Fruit fly (Drosophila melanogaster): ENCODE results near the gene CG15209.
A peak's percentile ranks its signal among the peaks of the same experiment; 100 is the strongest.

The CG15209 gene

dm6 chrX:10844807-10845206 is 2.8 kb downstream of the CG15209 start, which contains the start of gene CG32669:
Gene CG32669, minus strand, starts transcription at chrX:10845081.
- no peak for TF ChIP-seq N (GFP tag; optimal IDR thresholded peaks at IDR 0.05)

dm6 chrX:10845256-10845655 is 3.3 kb downstream of the CG15209 start:
- TF ChIP-seq GATAd (GFP tag; optimal IDR thresholded peaks at IDR 0.05) = no peak
- no peak for TF ChIP-seq Rel (GFP tag; optimal IDR thresholded peaks at IDR 0.05)
- peak; percentile 33 for TF ChIP-seq Rel (tag; optimal IDR thresholded peaks at IDR 0.05)

- TF ChIP-seq psq (GFP tag; optimal IDR thresholded peaks at IDR 0.05) (peak; percentile 8), CG9705 (GFP tag; optimal IDR thresholded peaks at IDR 0.05) (no peak), HLH106 (tag; optimal IDR thresholded peaks at IDR 0.05) (peak; percentile 57), dl (GFP tag; optimal IDR thresholded peaks at IDR 0.05; ENCODE audit: insufficient read depth in 1 of 2, partially characterized antibody in 2 of 2) (no peak), Jra (GFP tag; optimal IDR thresholded peaks at IDR 0.05) (no peak), sage (GFP tag; optimal IDR thresholded peaks at IDR 0.05) (no peak), tai (GFP tag; optimal IDR thresholded peaks at IDR 0.05) (no peak), h (GFP tag; optimal IDR thresholded peaks at IDR 0.05) (peak; percentile 53), rgr (GFP tag; optimal IDR thresholded peaks at IDR 0.05) (peak; percentile 51), fru (GFP tag; optimal IDR thresholded peaks at IDR 0.05) (peak; percentile 28), Mio (GFP tag; optimal IDR thresholded peaks at IDR 0.05) (no peak), pan (optimal IDR thresholded peaks at IDR 0.05) (no peak), Dif (GFP tag; optimal IDR thresholded peaks at IDR 0.05; ENCODE audit: partially characterized antibody) (no peak), foxo (GFP tag; optimal IDR thresholded peaks at IDR 0.05) (peak in 1 of 2 experiments; percentile 31), woc (GFP tag; optimal IDR thresholded peaks at IDR 0.05) (peak; percentile 71), Hr78 (GFP tag; optimal IDR thresholded peaks at IDR 0.05) (no peak), Hr83 (GFP tag; optimal IDR thresholded peaks at IDR 0.05; ENCODE audit: poor library complexity, severe bottlenecking) (no peak), Myc (optimal IDR thresholded peaks at IDR 0.05) (peak; percentile 76), ey (GFP tag; optimal IDR thresholded peaks at IDR 0.05) (peak; percentile 11), Sp1 (GFP tag; optimal IDR thresholded peaks at IDR 0.05) (peak; percentile 18)
These were observed 5.0 kb downstream of the CG15209 start, which contains the start of gene sbr for dm6 chrX:10846972-10847435. Gene sbr, minus strand, starts transcription at chrX:10847092.

- TF ChIP-seq woc (GFP tag; optimal IDR thresholded peaks at IDR 0.05) (no peak), rgr (GFP tag; optimal IDR thresholded peaks at IDR 0.05) (no peak), HLH106 (tag; optimal IDR thresholded peaks at IDR 0.05) (no peak), lola (GFP tag; optimal IDR thresholded peaks at IDR 0.05) (no peak), Myc (optimal IDR thresholded peaks at IDR 0.05) (no peak), Jra (GFP tag; optimal IDR thresholded peaks at IDR 0.05) (no peak), Rel (GFP tag; optimal IDR thresholded peaks at IDR 0.05) (no peak), Rel (tag; optimal IDR thresholded peaks at IDR 0.05) (no peak)
These were observed 5.2 kb downstream of the CG15209 start, which contains the start of gene Pgls for dm6 chrX:10847436-10847446. Gene Pgls, plus strand, starts transcription at chrX:10847438.

- TF ChIP-seq GATAd (GFP tag; optimal IDR thresholded peaks at IDR 0.05) = no peak
- TF ChIP-seq sv (GFP tag; optimal IDR thresholded peaks at IDR 0.05) = no peak
- no peak for TF ChIP-seq Jra (GFP tag; optimal IDR thresholded peaks at IDR 0.05)
- no peak for TF ChIP-seq dsf (GFP tag; optimal IDR thresholded peaks at IDR 0.05; ENCODE audit: borderline replicate concordance)
- TF ChIP-seq Mio (GFP tag; optimal IDR thresholded peaks at IDR 0.05) = no peak
- TF ChIP-seq Sp1 (GFP tag; optimal IDR thresholded peaks at IDR 0.05) = no peak
- no peak for TF ChIP-seq fru (GFP tag; optimal IDR thresholded peaks at IDR 0.05)
These were observed 5.4 kb downstream of the CG15209 start for dm6 chrX:10847447-10847846.

- no peak for TF ChIP-seq Mio (GFP tag; optimal IDR thresholded peaks at IDR 0.05)
- no peak for TF ChIP-seq Sp1 (GFP tag; optimal IDR thresholded peaks at IDR 0.05)
- peak; percentile 11 for TF ChIP-seq rgr (GFP tag; optimal IDR thresholded peaks at IDR 0.05)
These were observed 6.6 kb downstream of the CG15209 start, which contains the start of gene CG2202 for dm6 chrX:10848565-10848964. Gene CG2202, plus strand, starts transcription at chrX:10848757.

- TF ChIP-seq Mio (GFP tag; optimal IDR thresholded peaks at IDR 0.05) = no peak
- no peak for TF ChIP-seq br (GFP tag; optimal IDR thresholded peaks at IDR 0.05)
- TF ChIP-seq Hr78 (GFP tag; optimal IDR thresholded peaks at IDR 0.05) = no peak
- no peak for TF ChIP-seq fru (GFP tag; optimal IDR thresholded peaks at IDR 0.05)
- TF ChIP-seq Sp1 (GFP tag; optimal IDR thresholded peaks at IDR 0.05) = no peak
- no peak for TF ChIP-seq Dif (GFP tag; optimal IDR thresholded peaks at IDR 0.05; ENCODE audit: partially characterized antibody)
- no peak for TF ChIP-seq N (GFP tag; optimal IDR thresholded peaks at IDR 0.05)
- no peak for TF ChIP-seq lola (GFP tag; optimal IDR thresholded peaks at IDR 0.05)
- TF ChIP-seq brk (GFP tag; optimal IDR thresholded peaks at IDR 0.05) = no peak
- no peak for TF ChIP-seq sage (GFP tag; optimal IDR thresholded peaks at IDR 0.05)
- TF ChIP-seq rgr (GFP tag; optimal IDR thresholded peaks at IDR 0.05) = no peak
- TF ChIP-seq usp (GFP tag; optimal IDR thresholded peaks at IDR 0.05) = no peak
- TF ChIP-seq CG32264 (GFP tag; optimal IDR thresholded peaks at IDR 0.05) = no peak
- TF ChIP-seq Hnf4 (GFP tag; optimal IDR thresholded peaks at IDR 0.05) = no peak
- TF ChIP-seq h (GFP tag; optimal IDR thresholded peaks at IDR 0.05) = no peak
- no peak for TF ChIP-seq dmrt93B (GFP tag; optimal IDR thresholded peaks at IDR 0.05)
- TF ChIP-seq Jra (GFP tag; optimal IDR thresholded peaks at IDR 0.05) = no peak
- no peak for TF ChIP-seq dsf (GFP tag; optimal IDR thresholded peaks at IDR 0.05; ENCODE audit: borderline replicate concordance)
- no peak for TF ChIP-seq Vsx2 (GFP tag; optimal IDR thresholded peaks at IDR 0.05; ENCODE audit: partially characterized antibody)
- no peak for TF ChIP-seq jim (GFP tag; optimal IDR thresholded peaks at IDR 0.05)
These were observed 12.7 kb downstream of the CG15209 start, which contains the start of gene feo for dm6 chrX:10854686-10855085. Gene feo, minus strand, starts transcription at chrX:10854869.

Data from whole organism, wandering third instar larva.